Worm (Caenorhabditis elegans) whole organism, L1 larva: ENCODE results near the gene grld-1.

Experiments
- aly-2 ChIP-seq: fragments of 150-350 bp; optimal IDR thresholded peaks from 2 replicates; lab custom pipeline; 2014; ENCODE audit warnings: missing biosample characterization, missing genetic modification characterization
- blmp-1 ChIP-seq: fragments of 150-350 bp; optimal IDR thresholded peaks from 2 replicates; lab custom pipeline; 2014; ENCODE audit warnings: missing biosample characterization, missing genetic modification characterization
- dpl-1 ChIP-seq, 3 experiments: fragments of 150-350 bp in 2 of 3; sonication (generic microtip) in 1 of 3; optimal IDR thresholded peaks; 2 replicates each; lab custom pipeline; 2014 to 2017; ENCODE audit warnings: missing biosample characterization in 3 of 3, missing genetic modification characterization in 3 of 3, missing genetic modification reagents in 3 of 3
- dsc-1 ChIP-seq: sonication (generic microtip); optimal IDR thresholded peaks from 2 replicates; lab custom pipeline; 2016; ENCODE audit warnings: mild to moderate bottlenecking, missing genetic modification characterization, missing compliant biosample characterization
- efl-1 ChIP-seq, 4 experiments: fragments of 150-350 bp; optimal IDR thresholded peaks in 3 of 4; peaks in 1 of 4; 1 replicate in 1 of 4; 2 replicates in 3 of 4; lab custom pipeline; 2014; ENCODE audit warnings: missing biosample characterization in 2 of 4, missing genetic modification characterization in 2 of 4, missing genetic modification reagents in 2 of 4
- egl-13 ChIP-seq: sonication (generic microtip); optimal IDR thresholded peaks from 2 replicates; lab custom pipeline; 2016; ENCODE audit warnings: missing genotype, missing genetic modification reagents, missing genetic modification characterization, missing compliant biosample characterization
- hlh-4 ChIP-seq: sonication (generic microtip); optimal IDR thresholded peaks from 2 replicates; lab custom pipeline; 2016; ENCODE audit warnings: mild to moderate bottlenecking, missing genetic modification characterization, missing compliant biosample characterization
- isw-1 ChIP-seq: fragments of 200-800 bp; sonication (Bioruptor generic); IDR thresholded peaks from 2 replicates; pipeline ENCODE4 v1.3.6; 2022; ENCODE audit warnings: missing genetic modification characterization, missing compliant biosample characterization
- jun-1 ChIP-seq: fragments of 150-350 bp; optimal IDR thresholded peaks from 2 replicates; lab custom pipeline; 2014; ENCODE audit warnings: missing biosample characterization, missing genetic modification reagents, missing genetic modification characterization
- lin-39 ChIP-seq: fragments of 150-350 bp; optimal IDR thresholded peaks from 2 replicates; lab custom pipeline; 2014; ENCODE audit warnings: missing biosample characterization, missing genetic modification reagents, missing genetic modification characterization
- nhr-20 ChIP-seq: sonication (generic microtip); optimal IDR thresholded peaks from 2 replicates; lab custom pipeline; 2016; ENCODE audit warnings: mild to moderate bottlenecking, missing genetic modification characterization, missing compliant biosample characterization
- nhr-237 ChIP-seq: fragments of 150-350 bp; optimal IDR thresholded peaks from 2 replicates; lab custom pipeline; 2014; ENCODE audit warnings: missing biosample characterization, missing genetic modification characterization
- nhr-28 ChIP-seq: fragments of 150-350 bp; optimal IDR thresholded peaks from 2 replicates; lab custom pipeline; 2014; ENCODE audit warnings: missing biosample characterization, missing genetic modification characterization
- nhr-85 ChIP-seq: sonication (generic microtip); peaks from one replicate; lab custom pipeline; 2016; ENCODE audit warnings: missing genetic modification characterization, inconsistent platforms, missing compliant biosample characterization
- snpc-4 ChIP-seq: fragments of 150-350 bp; optimal IDR thresholded peaks from 2 replicates; lab custom pipeline; 2014; ENCODE audit warnings: missing biosample characterization, missing genetic modification characterization
- sox-4 ChIP-seq: sonication (generic microtip); optimal IDR thresholded peaks from 2 replicates; lab custom pipeline; 2016; ENCODE audit warnings: missing genetic modification characterization, missing compliant biosample characterization
- unc-62 ChIP-seq: fragments of 150-350 bp; optimal IDR thresholded peaks from 2 replicates; lab custom pipeline; 2014; ENCODE audit warnings: missing biosample characterization, missing genetic modification reagents, missing genetic modification characterization

Gene grld-1

ce11 chrIV:76070-76469 lies 49.7 kb downstream of the grld-1 start, which contains the start of gene T05C7.8:
TSS of gene T05C7.8 (plus strand) at chrIV:76370.
- TF ChIP-seq isw-1 (no peak), nhr-20 (tag; lab: Kevin White, UChicago) (no peak), egl-13 (no peak), efl-1 (optimal IDR thresholded peaks at IDR 0.05; lab: Kevin White, UChicago) (no peak), efl-1 (GFP tag; optimal IDR thresholded peaks at IDR 0.05 in 1 of 2; lab: Kevin White, UChicago) (no peak), hlh-4 (tag; lab: Kevin White, UChicago) (no peak), dsc-1 (no peak), aly-2 (tag; lab: Kevin White, UChicago) (no peak), nhr-85 (no peak), nhr-237 (tag; lab: Kevin White, UChicago) (no peak), blmp-1 (tag; lab: Kevin White, UChicago) (no peak), jun-1 (tag; lab: Kevin White, UChicago) (no peak), snpc-4 (tag; lab: Kevin White, UChicago) (no peak), nhr-28 (tag; lab: Kevin White, UChicago) (no peak), dpl-1 (GFP tag; optimal IDR thresholded peaks at IDR 0.05; lab: Kevin White, UChicago) (no peak), unc-62 (GFP tag; lab: Kevin White, UChicago) (no peak)

- TF ChIP-seq dsc-1, result peak; percentile 91
- peak; percentile 33 for TF ChIP-seq sox-4 (tag; lab: Kevin White, UChicago)
- TF ChIP-seq lin-39, result no peak
- TF ChIP-seq, all 84 proteins: peak for 2
Observed at ce11 chrIV:73175-73574, 52.6 kb downstream of the grld-1 start.
